Worm (Caenorhabditis elegans) whole organism, mixed stage, embryonic: ENCODE data around the gene dnj-3.

Experiments used
- ceh-43 ChIP-seq: fragments of 200-800 bp; sonication (Bioruptor generic); optimal IDR thresholded peaks from 2 replicates; lab custom pipeline; 2018; ENCODE audit warnings: mild to moderate bottlenecking, missing genetic modification characterization, moderate library complexity, missing compliant biosample characterization
- unc-39 ChIP-seq: fragments of 150-350 bp; optimal IDR thresholded peaks from 2 replicates; lab custom pipeline; 2014; ENCODE audit warnings: missing biosample characterization, missing genetic modification characterization

- TF ChIP-seq unc-39 (tag; lab: Kevin White, UChicago) (no peak), ceh-43 (no peak)
Observed at ce11 chrV:15082291-15082690, 13.8 kb downstream of the dnj-3 start, which contains the start of the genes C01G10.10 and C01G10.9.
